Fruit fly (Drosophila melanogaster): ENCODE measurements around the gene CG14020.

The CG14020 gene

DNA sequence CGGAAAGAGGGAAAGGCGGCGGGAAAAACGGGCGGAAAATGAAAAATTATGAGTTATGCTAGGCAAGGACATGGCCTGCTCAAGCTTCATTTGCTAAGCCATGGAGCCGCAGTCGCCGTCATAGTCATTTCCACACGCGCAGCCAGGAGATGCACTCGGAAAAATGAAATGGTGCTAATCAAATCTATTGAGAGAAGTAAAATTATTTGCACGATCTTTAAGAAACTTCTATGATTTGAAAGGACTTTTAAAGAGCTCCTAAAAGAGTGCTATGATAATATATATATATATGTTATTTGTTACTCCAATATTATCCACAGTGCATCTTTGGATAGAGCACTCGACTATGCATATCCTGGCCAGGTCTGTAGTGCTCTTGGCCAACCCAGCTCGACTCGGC, 38.4 kb upstream of the CG14020 start:
- TF ChIP-seq CG12605 (GFP tag; IDR thresholded peaks at IDR 0.05), result no peak
- peak; percentile 38 for TF ChIP-seq CG8301 (tag; optimal IDR thresholded peaks at IDR 0.05)
- TF ChIP-seq EcR (GFP tag; optimal IDR thresholded peaks at IDR 0.05), result no peak
- 0 out of 2 replicates have a peak, but pooled peaks have one; percentile 5 for TF ChIP-seq rn (GFP tag; IDR thresholded peaks at IDR 0.05)
- TF ChIP-seq CG14655 (GFP tag; optimal IDR thresholded peaks at IDR 0.05), result peak; percentile 65
- peak; percentile 59 for TF ChIP-seq CG34367 (tag; optimal IDR thresholded peaks at IDR 0.05)
- no peak; the same call in 2 of the 3 replicates for TF ChIP-seq CG4496 (GFP tag; IDR thresholded peaks at IDR 0.05)
- TF ChIP-seq CG13204 (GFP tag; optimal IDR thresholded peaks at IDR 0.05), result peak; percentile 51
- TF ChIP-seq Pif1B (GFP tag; optimal IDR thresholded peaks at IDR 0.05), result peak; percentile 39
- TF ChIP-seq Pif1A (GFP tag; optimal IDR thresholded peaks at IDR 0.05), result peak; percentile 4
- TF ChIP-seq gl (tag; optimal IDR thresholded peaks at IDR 0.05), result no peak
- 0 out of 2 replicates have a peak, but pooled peaks have one; percentile 24 for TF ChIP-seq Ets98B (GFP tag; IDR thresholded peaks at IDR 0.05)
- peak; percentile 75 for TF ChIP-seq CG9948 (tag; optimal IDR thresholded peaks at IDR 0.05)
- peak; percentile 34; the same call in 1 of the 2 replicates for TF ChIP-seq CG32121 (GFP tag; IDR thresholded peaks at IDR 0.05)
- TF ChIP-seq CG15710 (tag; optimal IDR thresholded peaks at IDR 0.05), result peak; percentile 79
- TF ChIP-seq fd96Ca (GFP tag; IDR thresholded peaks at IDR 0.05), result no peak
- TF ChIP-seq CG17806 (tag; optimal IDR thresholded peaks at IDR 0.05), result peak; percentile 77
- TF ChIP-seq CG8159 (tag; optimal IDR thresholded peaks at IDR 0.05), result peak; percentile 77
- no peak for TF ChIP-seq D1 (tag; optimal IDR thresholded peaks at IDR 0.05)
- TF ChIP-seq CG10348 (GFP tag; IDR thresholded peaks at IDR 0.05), result no peak
- no peak for TF ChIP-seq Snoo (tag; optimal IDR thresholded peaks at IDR 0.05)

- TF ChIP-seq CG12605 (GFP tag; IDR thresholded peaks at IDR 0.05), result no peak
- peak; percentile 5 for TF ChIP-seq CG14655 (GFP tag; optimal IDR thresholded peaks at IDR 0.05)
- TF ChIP-seq rn (GFP tag; IDR thresholded peaks at IDR 0.05), result no peak
- TF ChIP-seq CG17806 (tag; optimal IDR thresholded peaks at IDR 0.05), result peak; percentile 82
- peak; percentile 43 for TF ChIP-seq EcR (GFP tag; optimal IDR thresholded peaks at IDR 0.05)
- TF ChIP-seq CG34367 (tag; optimal IDR thresholded peaks at IDR 0.05), result peak; percentile 73
- no peak for TF ChIP-seq CG10348 (GFP tag; IDR thresholded peaks at IDR 0.05)
- peak; percentile 75 for TF ChIP-seq CG9948 (tag; optimal IDR thresholded peaks at IDR 0.05)
- TF ChIP-seq Ets98B (GFP tag; IDR thresholded peaks at IDR 0.05), result no peak
- TF ChIP-seq CG4496 (GFP tag; IDR thresholded peaks at IDR 0.05), result peak; percentile 40; the same call in 1 of the 3 replicates
- TF ChIP-seq CG8159 (tag; optimal IDR thresholded peaks at IDR 0.05), result peak; percentile 89
- no peak for TF ChIP-seq fd96Ca (GFP tag; IDR thresholded peaks at IDR 0.05)
- TF ChIP-seq Snoo (tag; optimal IDR thresholded peaks at IDR 0.05), result peak; percentile 44
- peak; percentile 57 for TF ChIP-seq CG13204 (GFP tag; optimal IDR thresholded peaks at IDR 0.05)
- TF ChIP-seq gl (tag; optimal IDR thresholded peaks at IDR 0.05), result peak; percentile 59
- TF ChIP-seq CG8301 (tag; optimal IDR thresholded peaks at IDR 0.05), result no peak
- peak; percentile 88 for TF ChIP-seq CG15710 (tag; optimal IDR thresholded peaks at IDR 0.05)
- TF ChIP-seq Pif1B (GFP tag; optimal IDR thresholded peaks at IDR 0.05), result peak; percentile 45
- peak; percentile 73 for TF ChIP-seq Pif1A (GFP tag; optimal IDR thresholded peaks at IDR 0.05)
- no peak for TF ChIP-seq CG32121 (GFP tag; IDR thresholded peaks at IDR 0.05)
- TF ChIP-seq D1 (tag; optimal IDR thresholded peaks at IDR 0.05), result peak; percentile 17
These were observed 37.6 kb upstream of the CG14020 start for dm6 chr2L:5479971-5480370.

DNA sequence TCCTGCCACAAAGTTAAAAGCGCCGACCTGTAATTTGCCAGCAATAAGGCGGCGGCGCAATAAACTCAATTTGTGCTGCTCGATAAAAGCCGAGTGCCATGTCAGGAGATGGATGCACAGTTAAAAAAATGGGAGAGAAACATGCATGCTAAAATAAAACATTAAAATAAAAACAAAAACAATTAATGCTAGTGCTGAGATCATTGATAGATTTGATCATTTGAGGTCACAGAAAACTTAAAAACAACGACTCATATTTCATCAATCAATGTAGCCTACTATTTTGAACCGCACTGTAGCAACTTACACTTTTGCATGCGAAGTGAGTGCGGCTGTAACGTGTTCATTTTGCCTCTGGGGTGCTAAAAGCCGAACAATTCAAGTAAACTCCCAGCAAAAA, 34.4 kb upstream of the CG14020 start:
- TF ChIP-seq CG10348 (GFP tag; IDR thresholded peaks at IDR 0.05), result no peak
- peak; percentile 71 for TF ChIP-seq Pif1A (GFP tag; optimal IDR thresholded peaks at IDR 0.05)
- peak; percentile 27 for TF ChIP-seq D1 (tag; optimal IDR thresholded peaks at IDR 0.05)
- 0 out of 3 replicates have a peak, but pooled peaks have one; percentile 52 for TF ChIP-seq fd96Ca (GFP tag; IDR thresholded peaks at IDR 0.05)
- no peak for TF ChIP-seq rn (GFP tag; IDR thresholded peaks at IDR 0.05)
- TF ChIP-seq CG34367 (tag; optimal IDR thresholded peaks at IDR 0.05), result peak; percentile 45
- peak; percentile 52 for TF ChIP-seq CG14655 (GFP tag; optimal IDR thresholded peaks at IDR 0.05)
- peak; percentile 4 for TF ChIP-seq CG13204 (GFP tag; optimal IDR thresholded peaks at IDR 0.05)
- TF ChIP-seq CG32121 (GFP tag; IDR thresholded peaks at IDR 0.05), result peak; percentile 37
- TF ChIP-seq CG8159 (tag; optimal IDR thresholded peaks at IDR 0.05), result peak; percentile 75
- peak; percentile 55 for TF ChIP-seq Ets98B (GFP tag; IDR thresholded peaks at IDR 0.05)
- no peak for TF ChIP-seq gl (tag; optimal IDR thresholded peaks at IDR 0.05)
- TF ChIP-seq CG8301 (tag; optimal IDR thresholded peaks at IDR 0.05), result peak; percentile 40
- TF ChIP-seq CG15710 (tag; optimal IDR thresholded peaks at IDR 0.05), result peak; percentile 66
- TF ChIP-seq CG17806 (tag; optimal IDR thresholded peaks at IDR 0.05), result peak; percentile 70
- no peak for TF ChIP-seq EcR (GFP tag; optimal IDR thresholded peaks at IDR 0.05)
- TF ChIP-seq Snoo (tag; optimal IDR thresholded peaks at IDR 0.05), result peak; percentile 53
- TF ChIP-seq CG4496 (GFP tag; IDR thresholded peaks at IDR 0.05), result peak; percentile 63; the same call in 2 of the 3 replicates
- TF ChIP-seq CG12605 (GFP tag; IDR thresholded peaks at IDR 0.05), result peak; percentile 61
- TF ChIP-seq Pif1B (GFP tag; optimal IDR thresholded peaks at IDR 0.05), result peak; percentile 18
- TF ChIP-seq CG9948 (tag; optimal IDR thresholded peaks at IDR 0.05), result peak; percentile 56

- TF ChIP-seq CG14655 (GFP tag; optimal IDR thresholded peaks at IDR 0.05) (no peak), CG8159 (tag; optimal IDR thresholded peaks at IDR 0.05) (no peak), gl (tag; optimal IDR thresholded peaks at IDR 0.05) (no peak), CG17806 (tag; optimal IDR thresholded peaks at IDR 0.05) (no peak), Pif1B (GFP tag; optimal IDR thresholded peaks at IDR 0.05) (no peak), CG32121 (GFP tag; IDR thresholded peaks at IDR 0.05) (no peak), Pif1A (GFP tag; optimal IDR thresholded peaks at IDR 0.05) (no peak), fd96Ca (GFP tag; IDR thresholded peaks at IDR 0.05) (no peak), EcR (GFP tag; optimal IDR thresholded peaks at IDR 0.05) (no peak)
These were observed 28.4 kb upstream of the CG14020 start for dm6 chr2L:5489084-5489617.

DNA sequence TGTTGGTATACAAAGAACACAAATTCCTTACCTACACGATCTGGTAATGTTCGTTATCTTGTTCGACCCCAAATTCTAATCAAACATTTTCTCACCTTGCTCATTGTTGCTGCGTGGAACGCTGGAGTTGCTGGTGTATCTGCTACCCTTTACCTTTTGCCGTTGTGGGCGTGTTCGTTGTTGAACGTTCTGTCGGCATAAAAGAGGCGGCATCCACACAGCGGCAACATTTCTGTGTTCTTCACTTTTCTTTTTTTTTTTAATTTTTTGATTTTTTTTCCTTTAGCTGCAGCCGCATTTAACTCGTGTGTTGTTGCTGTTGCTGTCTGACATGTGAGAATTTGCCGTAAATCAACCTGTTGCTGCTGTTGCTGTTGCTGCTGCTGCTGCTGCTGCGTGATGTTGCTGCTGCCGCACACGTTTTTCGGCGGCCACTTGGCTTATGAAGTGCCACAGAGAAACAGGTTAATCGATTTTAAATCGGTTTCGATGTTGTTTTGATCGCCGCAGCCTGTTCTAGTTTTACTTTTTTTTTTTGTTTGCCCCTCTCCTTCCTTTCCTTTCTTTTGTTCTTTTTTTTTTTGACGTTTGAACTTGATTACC, 27.7 kb upstream of the CG14020 start:
- TF ChIP-seq CG12605 (GFP tag; IDR thresholded peaks at IDR 0.05) (no peak; the same call in 1 of the 2 replicates), Pif1A (GFP tag; optimal IDR thresholded peaks at IDR 0.05) (peak; percentile 18), CG34367 (tag; optimal IDR thresholded peaks at IDR 0.05) (no peak), Ets98B (GFP tag; IDR thresholded peaks at IDR 0.05) (no peak), CG14655 (GFP tag; optimal IDR thresholded peaks at IDR 0.05) (no peak), gl (tag; optimal IDR thresholded peaks at IDR 0.05) (no peak), CG4496 (GFP tag; IDR thresholded peaks at IDR 0.05) (peak; percentile 38; the same call in 1 of the 3 replicates), fd96Ca (GFP tag; IDR thresholded peaks at IDR 0.05) (no peak), CG9948 (tag; optimal IDR thresholded peaks at IDR 0.05) (no peak), CG32121 (GFP tag; IDR thresholded peaks at IDR 0.05) (no peak), D1 (tag; optimal IDR thresholded peaks at IDR 0.05) (no peak), rn (GFP tag; IDR thresholded peaks at IDR 0.05) (no peak), CG10348 (GFP tag; IDR thresholded peaks at IDR 0.05) (no peak), CG8301 (tag; optimal IDR thresholded peaks at IDR 0.05) (no peak), CG13204 (GFP tag; optimal IDR thresholded peaks at IDR 0.05) (peak; percentile 49), CG17806 (tag; optimal IDR thresholded peaks at IDR 0.05) (no peak), Snoo (tag; optimal IDR thresholded peaks at IDR 0.05) (no peak), EcR (GFP tag; optimal IDR thresholded peaks at IDR 0.05) (no peak), Pif1B (GFP tag; optimal IDR thresholded peaks at IDR 0.05) (peak; percentile 7), CG15710 (tag; optimal IDR thresholded peaks at IDR 0.05) (no peak), CG8159 (tag; optimal IDR thresholded peaks at IDR 0.05) (peak; percentile 11)
